Worm (Caenorhabditis elegans) whole organism, L1 larva: ENCODE results near the gene clec-227.

Source experiments
- C16A3.4 ChIP-seq: fragments of 150-350 bp; optimal IDR thresholded peaks from 2 replicates; lab custom pipeline; 2014; ENCODE audit warnings: missing biosample characterization, missing genetic modification characterization
- C34B4.2 ChIP-seq: sonication (generic microtip); optimal IDR thresholded peaks from 2 replicates; lab custom pipeline; 2017; ENCODE audit warnings: mild to moderate bottlenecking, missing genetic modification characterization, missing compliant biosample characterization
- Y116A8C.19 ChIP-seq: sonication (generic microtip); optimal IDR thresholded peaks from 2 replicates; lab custom pipeline; 2016; ENCODE audit warnings: missing compliant biosample characterization, missing genetic modification characterization, borderline replicate concordance
- ama-1 ChIP-seq: fragments of 150-350 bp; optimal IDR thresholded peaks from 2 replicates; lab custom pipeline; 2014
- ceh-8 ChIP-seq: fragments of 200-800 bp; sonication (Bioruptor generic); optimal IDR thresholded peaks from 2 replicates; lab custom pipeline; 2018; ENCODE audit warnings: mild to moderate bottlenecking, missing genetic modification characterization, moderate library complexity, missing compliant biosample characterization
- ceh-82 ChIP-seq, 3 experiments: fragments of 150-350 bp in 1 of 3; sonication (generic microtip) in 2 of 3; optimal IDR thresholded peaks; 2 replicates each; lab custom pipeline; 2014 to 2017; ENCODE audit warnings: missing biosample characterization in 3 of 3, missing genetic modification characterization in 3 of 3
- ceh-90 ChIP-seq: sonication (generic microtip); optimal IDR thresholded peaks from 2 replicates; lab custom pipeline; 2016; ENCODE audit warnings: missing genetic modification characterization, missing compliant biosample characterization
- dpl-1 ChIP-seq, 3 experiments: fragments of 150-350 bp in 2 of 3; sonication (generic microtip) in 1 of 3; optimal IDR thresholded peaks; 2 replicates each; lab custom pipeline; 2014 to 2017; ENCODE audit warnings: missing biosample characterization in 3 of 3, missing genetic modification characterization in 3 of 3, missing genetic modification reagents in 3 of 3
- dsc-1 ChIP-seq: sonication (generic microtip); optimal IDR thresholded peaks from 2 replicates; lab custom pipeline; 2016; ENCODE audit warnings: mild to moderate bottlenecking, missing genetic modification characterization, missing compliant biosample characterization
- efl-1 ChIP-seq, 4 experiments: fragments of 150-350 bp; optimal IDR thresholded peaks in 3 of 4; peaks in 1 of 4; 1 replicate in 1 of 4; 2 replicates in 3 of 4; lab custom pipeline; 2014; ENCODE audit warnings: missing biosample characterization in 2 of 4, missing genetic modification characterization in 2 of 4, missing genetic modification reagents in 2 of 4
- egl-27 ChIP-seq, 2 experiments: fragments of 150-350 bp in 1 of 2; sonication (generic microtip); optimal IDR thresholded peaks; 3 replicates each; lab custom pipeline; 2017 to 2018; ENCODE audit warnings: missing biosample characterization in 2 of 2, missing genetic modification characterization in 2 of 2, missing genetic modification reagents in 2 of 2
- elt-2 ChIP-seq: sonication (generic microtip); optimal IDR thresholded peaks from 2 replicates; lab custom pipeline; 2016; ENCODE audit warnings: missing genetic modification characterization, mild to moderate bottlenecking, inconsistent platforms, missing compliant biosample characterization, missing genetic modification reagents
- elt-3 ChIP-seq, 6 experiments: fragments of 150-350 bp in 1 of 6; sonication (generic microtip); optimal IDR thresholded peaks; 2 replicates each; lab custom pipeline; 2017 to 2018; ENCODE audit warnings: missing biosample characterization in 6 of 6, missing genetic modification characterization in 6 of 6, inconsistent platforms in 1 of 6
- fkh-10 ChIP-seq: sonication (generic microtip); optimal IDR thresholded peaks from 2 replicates; lab custom pipeline; 2017; ENCODE audit warnings: missing biosample characterization, missing genetic modification reagents, missing genetic modification characterization
- fkh-8 ChIP-seq: sonication (generic microtip); optimal IDR thresholded peaks from 2 replicates; lab custom pipeline; 2016; ENCODE audit warnings: mild to moderate bottlenecking, missing genetic modification characterization, missing compliant biosample characterization
- hlh-17 ChIP-seq: fragments of 200-800 bp; sonication (Bioruptor generic); optimal IDR thresholded peaks from 2 replicates; lab custom pipeline; 2018; ENCODE audit warnings: missing genetic modification characterization, mild to moderate bottlenecking, missing compliant biosample characterization, moderate library complexity, borderline replicate concordance
- hpl-2 ChIP-seq: fragments of 150-350 bp; optimal IDR thresholded peaks from 2 replicates; lab custom pipeline; 2014; ENCODE audit warnings: missing biosample characterization, missing genetic modification reagents, missing genetic modification characterization
- irx-1 ChIP-seq: sonication (generic microtip); optimal IDR thresholded peaks from 2 replicates; lab custom pipeline; 2016; ENCODE audit warnings: missing genetic modification characterization, missing compliant biosample characterization
- isw-1 ChIP-seq: fragments of 200-800 bp; sonication (Bioruptor generic); IDR thresholded peaks from 2 replicates; pipeline ENCODE4 v1.3.6; 2022; ENCODE audit warnings: missing genetic modification characterization, missing compliant biosample characterization
- lin-13 ChIP-seq: fragments of 150-350 bp; optimal IDR thresholded peaks from 2 replicates; lab custom pipeline; 2014; ENCODE audit warnings: missing biosample characterization, missing genetic modification reagents, missing genetic modification characterization
- lin-14 ChIP-seq: fragments of 200-800 bp; sonication (Bioruptor generic); optimal IDR thresholded peaks from 2 replicates; lab custom pipeline; 2018; ENCODE audit warnings: mild to moderate bottlenecking, missing genetic modification characterization, moderate library complexity, missing compliant biosample characterization
- lin-15B ChIP-seq: fragments of 150-350 bp; sonication (generic microtip); optimal IDR thresholded peaks from 3 replicates; lab custom pipeline; 2014; ENCODE audit warnings: missing biosample characterization, missing genetic modification characterization
- lin-35 ChIP-seq, 2 experiments: fragments of 150-350 bp; optimal IDR thresholded peaks; 2 replicates each; lab custom pipeline; 2014; ENCODE audit warnings: missing biosample characterization in 2 of 2, missing genetic modification characterization in 2 of 2, missing genetic modification reagents in 2 of 2
- lin-39 ChIP-seq: fragments of 150-350 bp; optimal IDR thresholded peaks from 2 replicates; lab custom pipeline; 2014; ENCODE audit warnings: missing biosample characterization, missing genetic modification reagents, missing genetic modification characterization
- lir-3 ChIP-seq: sonication (generic microtip); optimal IDR thresholded peaks from 2 replicates; lab custom pipeline; 2016; ENCODE audit warnings: mild to moderate bottlenecking, missing genetic modification characterization, moderate library complexity, missing compliant biosample characterization; ENCODE audit not compliant: poor library complexity
- lsy-2 ChIP-seq, 2 experiments: fragments of 150-350 bp; optimal IDR thresholded peaks; 2 replicates each; lab custom pipeline; 2014; ENCODE audit warnings: missing biosample characterization in 2 of 2, missing genetic modification characterization in 2 of 2
- mab-9 ChIP-seq: fragments of 200-800 bp; sonication (Bioruptor generic); IDR thresholded peaks from 2 replicates; pipeline ENCODE4 v1.3.6; 2022; ENCODE audit warnings: missing genetic modification reagents, missing genetic modification characterization, missing compliant biosample characterization
- mep-1 ChIP-seq: fragments of 150-350 bp; optimal IDR thresholded peaks from 2 replicates; lab custom pipeline; 2014; ENCODE audit warnings: missing biosample characterization, missing genetic modification characterization
- nhr-12 ChIP-seq: sonication (generic microtip); optimal IDR thresholded peaks from 2 replicates; lab custom pipeline; 2017; ENCODE audit warnings: missing biosample characterization, missing genetic modification characterization
- nhr-19 ChIP-seq: fragments of 200-800 bp; sonication (Bioruptor generic); conservative IDR thresholded peaks from 2 replicates; pipeline ENCODE4 v1.3.6; 2022; ENCODE audit warnings: missing genetic modification characterization, missing compliant biosample characterization
- nhr-20 ChIP-seq: sonication (generic microtip); optimal IDR thresholded peaks from 2 replicates; lab custom pipeline; 2016; ENCODE audit warnings: mild to moderate bottlenecking, missing genetic modification characterization, missing compliant biosample characterization
- nhr-47 ChIP-seq: sonication (generic microtip); optimal IDR thresholded peaks from 2 replicates; lab custom pipeline; 2016; ENCODE audit warnings: mild to moderate bottlenecking, missing genetic modification characterization, moderate library complexity, missing compliant biosample characterization
- nhr-71 ChIP-seq: sonication (generic microtip); optimal IDR thresholded peaks from 2 replicates; lab custom pipeline; 2016; ENCODE audit warnings: mild to moderate bottlenecking, missing genetic modification characterization, moderate library complexity, missing compliant biosample characterization
- nhr-77 ChIP-seq: fragments of 150-350 bp; optimal IDR thresholded peaks from 2 replicates; lab custom pipeline; 2014; ENCODE audit warnings: missing biosample characterization, missing genetic modification characterization
- nhr-84 ChIP-seq: sonication (generic microtip); optimal IDR thresholded peaks from 2 replicates; lab custom pipeline; 2017; ENCODE audit warnings: missing biosample characterization, missing genetic modification characterization
- nhr-85 ChIP-seq: sonication (generic microtip); peaks from one replicate; lab custom pipeline; 2016; ENCODE audit warnings: missing genetic modification characterization, inconsistent platforms, missing compliant biosample characterization
- nhr-90 ChIP-seq: sonication (generic microtip); optimal IDR thresholded peaks from 2 replicates; lab custom pipeline; 2016; ENCODE audit warnings: mild to moderate bottlenecking, missing genetic modification characterization, missing compliant biosample characterization; ENCODE audit not compliant: poor library complexity
- pax-3 ChIP-seq: fragments of 200-800 bp; sonication (Bioruptor generic); optimal IDR thresholded peaks from 2 replicates; lab custom pipeline; 2018; ENCODE audit warnings: mild to moderate bottlenecking, missing genetic modification characterization, moderate library complexity, missing compliant biosample characterization
- pqm-1 ChIP-seq: sonication (generic microtip); optimal IDR thresholded peaks from 3 replicates; lab custom pipeline; 2017; ENCODE audit warnings: missing biosample characterization, missing genetic modification characterization
- rnt-1 ChIP-seq: sonication (generic microtip); optimal IDR thresholded peaks from 2 replicates; lab custom pipeline; 2016; ENCODE audit warnings: mild to moderate bottlenecking, missing genetic modification characterization, moderate library complexity, missing compliant biosample characterization
- sox-4 ChIP-seq: sonication (generic microtip); optimal IDR thresholded peaks from 2 replicates; lab custom pipeline; 2016; ENCODE audit warnings: missing genetic modification characterization, missing compliant biosample characterization
- swsn-7 ChIP-seq: sonication (generic microtip); optimal IDR thresholded peaks from 2 replicates; lab custom pipeline; 2016; ENCODE audit warnings: missing genetic modification characterization, missing compliant biosample characterization
- tbx-2 ChIP-seq: sonication (generic microtip); optimal IDR thresholded peaks from 2 replicates; lab custom pipeline; 2016; ENCODE audit warnings: missing genetic modification characterization, missing compliant biosample characterization
- unc-130 ChIP-seq: fragments of 150-350 bp; optimal IDR thresholded peaks from 2 replicates; lab custom pipeline; 2017; ENCODE audit warnings: missing biosample characterization, missing genetic modification characterization, inconsistent platforms
- unc-30 ChIP-seq: sonication (generic microtip); optimal IDR thresholded peaks from 2 replicates; lab custom pipeline; 2017; ENCODE audit warnings: missing biosample characterization, missing genetic modification characterization
- unc-62 ChIP-seq: fragments of 150-350 bp; optimal IDR thresholded peaks from 2 replicates; lab custom pipeline; 2014; ENCODE audit warnings: missing biosample characterization, missing genetic modification reagents, missing genetic modification characterization
- unc-98 ChIP-seq: fragments of 200-800 bp; sonication (Bioruptor generic); IDR thresholded peaks from 2 replicates; pipeline ENCODE4 v1.3.6; 2022; ENCODE audit warnings: missing genetic modification characterization, missing compliant biosample characterization
- vab-15 ChIP-seq: sonication (generic microtip); optimal IDR thresholded peaks from 2 replicates; lab custom pipeline; 2017; ENCODE audit warnings: missing genotype, mild to moderate bottlenecking, missing genetic modification characterization, missing compliant biosample characterization
- ztf-11 ChIP-seq, 2 experiments: sonication (generic microtip); optimal IDR thresholded peaks; 2 replicates each; lab custom pipeline; 2016 to 2017; ENCODE audit warnings: missing genetic modification characterization in 2 of 2, missing biosample characterization in 1 of 2, missing compliant biosample characterization in 1 of 2

The clec-227 gene

DNA sequence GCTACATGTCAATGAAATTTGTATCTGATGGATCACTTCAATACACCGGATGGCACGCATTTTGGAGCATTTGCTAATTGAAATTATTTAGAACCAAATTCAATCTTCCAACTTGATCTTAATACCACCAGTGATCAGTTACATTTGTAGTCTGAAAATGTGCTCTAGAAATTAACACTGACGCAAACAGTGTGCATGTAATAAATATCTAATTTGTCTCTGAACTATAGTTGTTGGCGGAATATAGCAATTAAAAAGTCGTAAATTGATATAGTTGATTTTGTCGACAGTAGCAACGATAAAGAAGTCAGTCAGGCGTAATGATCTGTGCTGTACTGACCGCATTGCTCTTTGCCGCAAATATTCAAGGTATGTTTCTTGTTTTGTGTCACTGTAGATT is at the start of gene clec-227:
clec-227 (plus strand) TSS at position 301 of the 400 bp plus-strand sequence.
- no peak for TF ChIP-seq efl-1 (optimal IDR thresholded peaks at IDR 0.05; lab: Kevin White, UChicago)
- TF ChIP-seq efl-1 (GFP tag; optimal IDR thresholded peaks at IDR 0.05 in 1 of 2; lab: Kevin White, UChicago), result peak in 1 of 2 experiments; percentile 85
- TF ChIP-seq ceh-8 (GFP tag; lab: Kevin White, UChicago), result no peak
- no peak for TF ChIP-seq ama-1 (lab: Kevin White, UChicago)
- no peak for TF ChIP-seq mab-9

DNA sequence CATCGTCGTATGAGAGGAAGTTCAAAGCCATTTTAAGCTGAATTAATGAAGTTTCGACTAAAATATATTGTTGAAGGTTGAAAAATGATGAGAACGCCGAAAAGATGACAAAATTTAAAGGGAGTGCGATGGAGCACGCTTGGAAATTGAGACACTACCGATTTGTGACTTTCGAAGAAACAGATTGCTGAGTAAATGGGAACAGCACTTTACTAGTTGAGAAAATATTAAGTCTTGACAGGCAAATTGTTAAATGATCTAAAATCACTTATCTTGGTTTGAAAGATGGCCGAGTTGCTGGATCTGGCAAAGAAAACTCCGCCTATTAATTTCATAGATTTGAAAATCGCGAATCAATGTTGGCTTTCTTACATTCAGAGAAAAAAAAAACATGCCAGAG is 49.1 kb upstream of the clec-227 start, which contains the start of gene rpoa-12:
rpoa-12 (minus strand) TSS at position 37 of the 400 bp plus-strand sequence.
- TF ChIP-seq unc-30 (tag; lab: Kevin White, UChicago), result no peak
- peak; percentile 32; the same call in 1 of the 2 replicates for TF ChIP-seq isw-1 (GFP tag; lab: Robert Waterston, UW)
- no peak for TF ChIP-seq C34B4.2
- TF ChIP-seq nhr-20 (tag; lab: Kevin White, UChicago), result peak; percentile 56
- TF ChIP-seq dpl-1 (GFP tag; optimal IDR thresholded peaks at IDR 0.05; lab: Kevin White, UChicago), result peak; percentile 37 to 51 (median 38)
- TF ChIP-seq nhr-77 (tag; lab: Kevin White, UChicago), result no peak
- no peak for TF ChIP-seq elt-2 (tag; lab: Kevin White, UChicago)
- TF ChIP-seq dsc-1 (tag; lab: Kevin White, UChicago), result peak; percentile 42
- TF ChIP-seq rnt-1 (tag; lab: Kevin White, UChicago), result peak; percentile 42
- no peak for TF ChIP-seq Y116A8C.19 (tag; lab: Kevin White, UChicago)
- TF ChIP-seq nhr-90 (tag; lab: Kevin White, UChicago), result peak; percentile 49
- TF ChIP-seq irx-1, result no peak
- TF ChIP-seq pax-3, result peak; percentile 92
- peak; percentile 1 for TF ChIP-seq unc-130 (tag; lab: Kevin White, UChicago)
- no peak for TF ChIP-seq hlh-17 (GFP tag; lab: Kevin White, UChicago)
- TF ChIP-seq nhr-71 (tag; lab: Kevin White, UChicago), result peak; percentile 62
- peak; percentile 31 for TF ChIP-seq lin-15B (tag; lab: Kevin White, UChicago)
- peak; percentile 50 for TF ChIP-seq vab-15 (tag; lab: Kevin White, UChicago)
- TF ChIP-seq fkh-10 (GFP tag; lab: Kevin White, UChicago), result no peak
- peak in 1 of 3 experiments; percentile 24 for TF ChIP-seq ceh-82 (tag; optimal IDR thresholded peaks at IDR 0.05; lab: Kevin White, UChicago)
- peak; percentile 44 for TF ChIP-seq tbx-2 (tag; lab: Kevin White, UChicago)
- no peak for TF ChIP-seq mab-9
- peak; percentile 67 for TF ChIP-seq nhr-47
- TF ChIP-seq ceh-90 (tag; lab: Kevin White, UChicago), result peak; percentile 25
- peak; percentile 27 to 71 for TF ChIP-seq lsy-2 (tag; optimal IDR thresholded peaks at IDR 0.05; lab: Kevin White, UChicago)
- TF ChIP-seq egl-27 (tag; optimal IDR thresholded peaks at IDR 0.05; lab: Kevin White, UChicago), result no peak
- peak; percentile 29 for TF ChIP-seq sox-4
- peak; percentile 63 for TF ChIP-seq fkh-8 (tag; lab: Kevin White, UChicago)
- peak in 1 of 2 experiments; percentile 64 for TF ChIP-seq ztf-11 (tag; optimal IDR thresholded peaks at IDR 0.05; lab: Kevin White, UChicago)
- TF ChIP-seq lin-14 (GFP tag; lab: Kevin White, UChicago), result peak; percentile 53
- TF ChIP-seq nhr-85 (tag; lab: Kevin White, UChicago), result no peak
- no peak for TF ChIP-seq unc-62 (GFP tag; lab: Kevin White, UChicago)
- no peak for TF ChIP-seq nhr-84
- no peak for TF ChIP-seq mep-1 (tag; lab: Kevin White, UChicago)
- TF ChIP-seq hpl-2 (GFP tag; lab: Kevin White, UChicago), result no peak
- peak; percentile 68 for TF ChIP-seq lir-3 (tag; lab: Kevin White, UChicago)
- no peak for TF ChIP-seq ceh-8 (GFP tag; lab: Kevin White, UChicago)
- TF ChIP-seq pqm-1 (tag; lab: Kevin White, UChicago), result no peak
- TF ChIP-seq nhr-12 (tag; lab: Kevin White, UChicago), result no peak
- TF ChIP-seq unc-98 (GFP tag; lab: Robert Waterston, UW), result 0 out of 2 replicates have a peak, but pooled peaks have one; percentile 44
- TF ChIP-seq elt-3 (tag; optimal IDR thresholded peaks at IDR 0.05; lab: Kevin White, UChicago), result no peak
- 0 out of 2 replicates have a peak, but pooled peaks have one; percentile 5 for TF ChIP-seq nhr-19 (GFP tag; lab: Robert Waterston, UW)
- TF ChIP-seq lin-13, result peak; percentile 12
- peak; percentile 59 for TF ChIP-seq C16A3.4 (tag; lab: Kevin White, UChicago)
- no peak for TF ChIP-seq lin-39 (tag; lab: Kevin White, UChicago)
- TF ChIP-seq lin-35 (GFP tag; optimal IDR thresholded peaks at IDR 0.05; lab: Kevin White, UChicago), result peak; percentile 27 to 76
- TF ChIP-seq swsn-7, result peak; percentile 29
